Fruit fly (Drosophila melanogaster) S2 (cell line): Measurements from ENCODE around the gene REPTOR.

Experiments
- CG8478 ChIP-seq: fragments of >200 bp; optimal IDR thresholded peaks from 2 replicates; lab custom pipeline; 2018
- CTCF ChIP-seq, 2 experiments: fragments of >200 bp; optimal IDR thresholded peaks; 2 replicates each; lab custom pipeline; 2018

DNA sequence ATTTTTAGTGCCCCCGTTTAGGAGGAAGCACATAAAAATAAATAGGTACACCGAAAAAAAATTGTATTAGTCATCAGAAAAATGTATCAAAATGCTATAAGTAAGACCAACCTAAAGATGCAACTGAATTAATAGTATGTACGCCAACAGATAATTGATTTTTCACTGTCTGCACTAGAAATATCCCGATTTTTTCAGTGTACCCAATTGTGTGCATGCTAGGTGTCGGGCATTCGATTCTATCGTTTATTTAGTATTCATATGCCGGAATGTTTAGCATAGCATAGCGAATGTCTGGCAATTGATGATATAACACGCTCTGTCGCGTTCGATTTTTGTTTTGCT is 15.3 kb downstream of the REPTOR start:
- TF ChIP-seq CG8478 = no peak
- TF ChIP-seq CTCF (optimal IDR thresholded peaks at IDR 0.05; lab: Kevin White, UChicago) = no peak
